Worm (Caenorhabditis elegans): ENCODE results near the gene ztf-7.

ce11 chrV:9798212-9798611 lies 8.7 kb upstream of the ztf-7 start:
- TF ChIP-seq unc-86 (tag; optimal IDR thresholded peaks at IDR 0.05) (no peak), tbx-2 (tag; optimal IDR thresholded peaks at IDR 0.05) (no peak), ceh-9 (tag; optimal IDR thresholded peaks at IDR 0.05) (no peak), ztf-16 (tag; optimal IDR thresholded peaks at IDR 0.05) (no peak), ceh-48 (tag; optimal IDR thresholded peaks at IDR 0.05) (no peak), elt-2 (tag; optimal IDR thresholded peaks at IDR 0.05) (no peak), Y22D7AL.16 (tag; optimal IDR thresholded peaks at IDR 0.05) (no peak)
